Fruit fly (Drosophila melanogaster) whole organism, embryonic: ENCODE measurements around the gene CG6749.

Experiments
- Ada2b ChIP-seq: fragments of 200-800 bp; sonication (Bioruptor generic); IDR thresholded peaks from 2 replicates; pipeline ENCODE4 v1.3.6; 2022; ENCODE audit warnings: missing biosample characterization, missing genetic modification characterization
- B-H2 ChIP-seq: fragments of 200-800 bp; sonication (Bioruptor generic); optimal IDR thresholded peaks from 2 replicates; lab custom pipeline; 2018; ENCODE audit warnings: missing biosample characterization, mild to moderate bottlenecking, missing genetic modification characterization
- BEAF-32 ChIP-seq: fragments of 200-800 bp; sonication (Bioruptor generic); optimal IDR thresholded peaks from 3 replicates; lab custom pipeline; 2017; ENCODE audit warnings: missing biosample characterization, missing genetic modification characterization, mild to moderate bottlenecking, moderate library complexity, missing genetic modification reagents
- Bgb ChIP-seq: fragments of 200-800 bp; sonication (Bioruptor generic); IDR thresholded peaks from 2 replicates; pipeline ENCODE4 v1.3.6; 2022; ENCODE audit warnings: missing biosample characterization, missing genetic modification characterization; ENCODE audit not compliant: partially characterized antibody
- CG10274 ChIP-seq: fragments of 200-800 bp; sonication (Bioruptor generic); optimal IDR thresholded peaks from 3 replicates; lab custom pipeline; 2017; ENCODE audit warnings: missing biosample characterization, mild to moderate bottlenecking, missing genetic modification characterization
- CG11695 ChIP-seq: fragments of 200-800 bp; sonication (Bioruptor generic); IDR thresholded peaks from 3 replicates; pipeline ENCODE4 v1.3.6; 2022; ENCODE audit warnings: missing biosample characterization, missing genetic modification characterization
- CG12071 ChIP-seq: fragments of 200-800 bp; sonication (Bioruptor generic); optimal IDR thresholded peaks from 3 replicates; lab custom pipeline; 2018; ENCODE audit warnings: missing biosample characterization, mild to moderate bottlenecking, missing genetic modification characterization
- CG13296 ChIP-seq: fragments of 200-800 bp; sonication (Bioruptor generic); optimal IDR thresholded peaks from 3 replicates; lab custom pipeline; 2018; ENCODE audit warnings: missing biosample characterization, mild to moderate bottlenecking, missing genetic modification characterization
- CG15514 ChIP-seq: fragments of 200-800 bp; sonication (Bioruptor generic); optimal IDR thresholded peaks from 3 replicates; lab custom pipeline; 2017; ENCODE audit warnings: missing biosample characterization, missing genetic modification characterization, mild to moderate bottlenecking, moderate library complexity, missing genetic modification reagents
- CG16863 ChIP-seq: fragments of 200-800 bp; sonication (Bioruptor generic); optimal IDR thresholded peaks from 3 replicates; lab custom pipeline; 2016; ENCODE audit warnings: missing biosample characterization, missing genetic modification characterization
- CG31365 ChIP-seq: fragments of 200-800 bp; sonication (Bioruptor generic); optimal IDR thresholded peaks from 2 replicates; lab custom pipeline; 2018; ENCODE audit warnings: missing biosample characterization, mild to moderate bottlenecking, missing genetic modification characterization
- CG31388 ChIP-seq: fragments of 200-800 bp; sonication (Bioruptor generic); optimal IDR thresholded peaks from 2 replicates; lab custom pipeline; 2016; ENCODE audit warnings: missing biosample characterization, missing genetic modification characterization
- CG4404 ChIP-seq: fragments of 200-800 bp; sonication (Bioruptor generic); IDR thresholded peaks from 2 replicates; pipeline ENCODE4 v1.3.6; 2022; ENCODE audit warnings: missing biosample characterization, missing genetic modification characterization
- CG4424 ChIP-seq: fragments of 200-800 bp; sonication (Bioruptor generic); optimal IDR thresholded peaks from 3 replicates; lab custom pipeline; 2016; ENCODE audit warnings: missing biosample characterization, missing genetic modification characterization
- CG4730 ChIP-seq: fragments of 200-800 bp; sonication (Bioruptor generic); IDR thresholded peaks from 2 replicates; pipeline ENCODE4 v1.3.6; 2022; ENCODE audit warnings: missing biosample characterization, missing genetic modification characterization
- CG7357 ChIP-seq: fragments of 200-800 bp; sonication (Bioruptor generic); IDR thresholded peaks from 3 replicates; pipeline ENCODE4 v1.3.6; 2022; ENCODE audit warnings: missing biosample characterization, missing genetic modification characterization
- CG8281 ChIP-seq: fragments of 200-800 bp; sonication (Bioruptor generic); optimal IDR thresholded peaks from 2 replicates; lab custom pipeline; 2018; ENCODE audit warnings: missing biosample characterization, mild to moderate bottlenecking, missing genetic modification characterization, moderate library complexity
- CG9437 ChIP-seq: fragments of 200-800 bp; sonication (Bioruptor generic); optimal IDR thresholded peaks from 2 replicates; lab custom pipeline; 2018; ENCODE audit warnings: missing biosample characterization, mild to moderate bottlenecking, missing genetic modification characterization
- CG9727 ChIP-seq: fragments of 200-800 bp; sonication (Bioruptor generic); optimal IDR thresholded peaks from 3 replicates; lab custom pipeline; 2017; ENCODE audit warnings: missing biosample characterization, mild to moderate bottlenecking, missing genetic modification characterization
- CG9817 ChIP-seq: fragments of 200-800 bp; sonication (Bioruptor generic); optimal IDR thresholded peaks from 2 replicates; lab custom pipeline; 2018; ENCODE audit warnings: missing biosample characterization, mild to moderate bottlenecking, missing genetic modification characterization, moderate library complexity
- CG9932 ChIP-seq: fragments of 200-800 bp; sonication (Bioruptor generic); IDR thresholded peaks from 2 replicates; pipeline ENCODE4 v1.3.6; 2022; ENCODE audit warnings: missing biosample characterization, missing genetic modification characterization
- Dfd ChIP-seq, 2 experiments: fragments of >200 bp; optimal IDR thresholded peaks; 2 replicates each; lab custom pipeline; 2017; ENCODE audit warnings: missing biosample characterization in 2 of 2, missing genetic modification characterization in 2 of 2
- Dll ChIP-seq: fragments of 200-800 bp; sonication (Bioruptor generic); IDR thresholded peaks from 4 replicates; pipeline ENCODE4 v1.3.6; 2022; ENCODE audit warnings: missing biosample characterization, missing genetic modification characterization; ENCODE audit not compliant: partially characterized antibody
- Ets65A ChIP-seq: fragments of 200-800 bp; sonication (Bioruptor generic); peaks from one replicate; lab custom pipeline; 2016; ENCODE audit warnings: missing biosample characterization, missing genetic modification characterization
- Meics ChIP-seq: fragments of 200-800 bp; sonication (Bioruptor generic); optimal IDR thresholded peaks from 2 replicates; lab custom pipeline; 2017; ENCODE audit warnings: missing biosample characterization, mild to moderate bottlenecking, missing genetic modification characterization
- Mrtf ChIP-seq: fragments of 200-800 bp; sonication (Bioruptor generic); IDR thresholded peaks from 3 replicates; pipeline ENCODE4 v1.3.6; 2022; ENCODE audit warnings: missing biosample characterization, missing genetic modification characterization
- NFAT ChIP-seq: fragments of 200-800 bp; sonication (Bioruptor generic); IDR thresholded peaks from 2 replicates; pipeline ENCODE4 v1.3.6; 2022; ENCODE audit warnings: missing biosample characterization, missing genetic modification characterization
- Oli ChIP-seq: fragments of 200-800 bp; sonication (Bioruptor generic); optimal IDR thresholded peaks from 2 replicates; lab custom pipeline; 2018; ENCODE audit warnings: missing biosample characterization, mild to moderate bottlenecking, missing genetic modification characterization, moderate library complexity
- Poxn ChIP-seq: fragments of 200-800 bp; sonication (Bioruptor generic); IDR thresholded peaks from 2 replicates; pipeline ENCODE4 v1.3.6; 2022; ENCODE audit warnings: missing biosample characterization, missing genetic modification characterization
- Rfx ChIP-seq: fragments of 200-800 bp; sonication (Bioruptor generic); IDR thresholded peaks from 2 replicates; pipeline ENCODE4 v1.3.6; 2022; ENCODE audit warnings: missing biosample characterization, missing genetic modification characterization
- Sry-β ChIP-seq: fragments of 200-800 bp; sonication (Bioruptor generic); optimal IDR thresholded peaks from 2 replicates; lab custom pipeline; 2018; ENCODE audit warnings: missing biosample characterization, mild to moderate bottlenecking, missing genetic modification characterization, moderate library complexity
- Sry-δ ChIP-seq: fragments of 200-800 bp; sonication (Bioruptor generic); optimal IDR thresholded peaks from 2 replicates; lab custom pipeline; 2016; ENCODE audit warnings: missing biosample characterization, missing genetic modification characterization
- Taf1 ChIP-seq: fragments of 200-800 bp; sonication (Bioruptor generic); IDR thresholded peaks from 2 replicates; pipeline ENCODE4 v1.3.6; 2022; ENCODE audit warnings: missing biosample characterization, missing genetic modification characterization
- Xbp1 ChIP-seq: fragments of 200-800 bp; sonication (Bioruptor generic); optimal IDR thresholded peaks from 3 replicates; lab custom pipeline; 2016; ENCODE audit warnings: missing biosample characterization, mild to moderate bottlenecking, missing genetic modification characterization
- ac ChIP-seq: fragments of 200-800 bp; sonication (Bioruptor generic); optimal IDR thresholded peaks from 3 replicates; lab custom pipeline; 2017; ENCODE audit warnings: missing biosample characterization, mild to moderate bottlenecking, missing genetic modification characterization
- ash1 ChIP-seq: fragments of 200-800 bp; sonication (Bioruptor generic); optimal IDR thresholded peaks from 2 replicates; lab custom pipeline; 2018; ENCODE audit warnings: missing biosample characterization, mild to moderate bottlenecking, missing genetic modification characterization
- cad ChIP-seq: fragments of >200 bp; optimal IDR thresholded peaks from 2 replicates; lab custom pipeline; 2017; ENCODE audit warnings: missing biosample characterization, missing genetic modification characterization
- corto ChIP-seq: fragments of 200-800 bp; sonication (Bioruptor generic); optimal IDR thresholded peaks from 2 replicates; lab custom pipeline; 2016; ENCODE audit warnings: missing biosample characterization, mild to moderate bottlenecking, missing genetic modification characterization, moderate library complexity
- crc ChIP-seq: fragments of 200-800 bp; sonication (Bioruptor generic); optimal IDR thresholded peaks from 2 replicates; lab custom pipeline; 2016; ENCODE audit warnings: missing biosample characterization, missing genetic modification characterization
- croc ChIP-seq: fragments of 200-800 bp; sonication (Bioruptor generic); conservative IDR thresholded peaks from 3 replicates; pipeline ENCODE4 v1.3.6; 2022; ENCODE audit warnings: missing biosample characterization, missing genetic modification characterization
- dm ChIP-seq: fragments of 200-800 bp; sonication (Bioruptor generic); optimal IDR thresholded peaks from 3 replicates; lab custom pipeline; 2016; ENCODE audit warnings: missing biosample characterization, missing genetic modification characterization
- ems ChIP-seq: fragments of 200-800 bp; sonication (Bioruptor generic); optimal IDR thresholded peaks from 3 replicates; lab custom pipeline; 2016; ENCODE audit warnings: missing biosample characterization, missing genetic modification characterization
- fd64A ChIP-seq: fragments of 200-800 bp; sonication (Bioruptor generic); optimal IDR thresholded peaks from 3 replicates; lab custom pipeline; 2018; ENCODE audit warnings: missing biosample characterization, mild to moderate bottlenecking, missing genetic modification characterization
- gcm2 ChIP-seq: fragments of 200-800 bp; sonication (Bioruptor generic); optimal IDR thresholded peaks from 2 replicates; lab custom pipeline; 2016; ENCODE audit warnings: missing biosample characterization, missing genetic modification characterization
- gt ChIP-seq: fragments of 200-800 bp; sonication (Bioruptor generic); IDR thresholded peaks from 2 replicates; pipeline ENCODE4 v1.3.6; 2022; ENCODE audit warnings: missing biosample characterization, missing genetic modification characterization
- knrl ChIP-seq: fragments of 200-800 bp; sonication (Bioruptor generic); IDR thresholded peaks from 3 replicates; pipeline ENCODE4 v1.3.6; 2022; ENCODE audit warnings: missing biosample characterization, missing genetic modification characterization; ENCODE audit not compliant: partially characterized antibody
- lbe ChIP-seq: fragments of 200-800 bp; sonication (Bioruptor generic); optimal IDR thresholded peaks from 2 replicates; lab custom pipeline; 2016; ENCODE audit warnings: missing biosample characterization, mild to moderate bottlenecking, missing genetic modification characterization
- rib ChIP-seq: fragments of 200-800 bp; sonication (Bioruptor generic); IDR thresholded peaks from 2 replicates; pipeline ENCODE4 v1.3.6; 2022; ENCODE audit warnings: missing biosample characterization, missing genetic modification characterization
- tin ChIP-seq: fragments of 200-800 bp; sonication (Bioruptor generic); optimal IDR thresholded peaks from 3 replicates; lab custom pipeline; 2016; ENCODE audit warnings: missing biosample characterization, missing genetic modification characterization
- vfl ChIP-seq: fragments of 200-800 bp; sonication (Bioruptor generic); optimal IDR thresholded peaks from 2 replicates; lab custom pipeline; 2016; ENCODE audit warnings: missing biosample characterization, missing genetic modification characterization
- wek ChIP-seq: fragments of 200-800 bp; sonication (Bioruptor generic); optimal IDR thresholded peaks from 3 replicates; lab custom pipeline; 2018; ENCODE audit warnings: missing biosample characterization, mild to moderate bottlenecking, missing genetic modification characterization, moderate library complexity

The CG6749 gene

DNA sequence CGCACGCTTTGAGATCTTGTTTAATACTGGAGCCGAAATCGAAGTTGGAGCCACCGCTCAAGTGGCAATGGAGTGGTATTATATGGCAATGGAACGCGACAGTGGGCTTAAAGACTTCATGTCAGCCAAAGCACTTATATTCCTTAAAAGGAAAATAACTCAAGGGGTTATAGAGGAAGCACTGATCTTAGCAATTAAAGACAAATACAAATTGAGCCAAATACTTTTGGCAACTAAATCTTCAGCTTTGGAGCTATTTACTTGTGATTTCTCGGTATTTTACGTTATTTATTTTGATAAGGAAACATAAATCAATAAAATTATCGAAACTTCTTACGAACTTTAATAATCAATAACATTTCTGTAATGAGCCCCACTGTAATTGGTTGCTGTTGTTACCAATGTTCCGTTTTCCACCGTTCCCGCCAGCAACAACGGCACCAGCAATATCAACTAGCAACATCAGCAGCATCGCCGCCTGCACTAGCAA, 10.5 kb upstream of the CG6749 start (continued):
- TF ChIP-seq fd64A (GFP tag; lab: Kevin White, UChicago) (peak; percentile 79), Rfx (GFP tag; lab: Robert Waterston, UW) (peak; percentile 85), rib (GFP tag; lab: Robert Waterston, UW) (peak; percentile 74), CG31388 (peak; percentile 87), CG13296 (peak; percentile 93), CG9437 (GFP tag; lab: Kevin White, UChicago) (peak; percentile 72), B-H2 (GFP tag; lab: Kevin White, UChicago) (peak; percentile 13), knrl (GFP tag; lab: Robert Waterston, UW) (no peak), wek (GFP tag; lab: Kevin White, UChicago) (peak; percentile 58), CG11695 (GFP tag; lab: Robert Waterston, UW) (peak; percentile 94), Poxn (GFP tag; lab: Robert Waterston, UW) (no peak), Sry-β (GFP tag; lab: Kevin White, UChicago) (peak; percentile 58), crc (GFP tag; lab: Kevin White, UChicago) (no peak), tin (GFP tag; lab: Kevin White, UChicago) (peak; percentile 95), vfl (GFP tag; lab: Kevin White, UChicago) (peak; percentile 64), croc (GFP tag; lab: Robert Waterston, UW) (peak; percentile 92), CG16863 (peak; percentile 51), ems (peak; percentile 95), dm (GFP tag; lab: Kevin White, UChicago) (peak; percentile 7), gt (GFP tag; lab: Robert Waterston, UW) (no peak), CG7357 (GFP tag; lab: Robert Waterston, UW) (peak; percentile 81), Ets65A (GFP tag; lab: Kevin White, UChicago) (peak; percentile 62), CG10274 (GFP tag; lab: Kevin White, UChicago) (peak; percentile 61), Mrtf (GFP tag; lab: Robert Waterston, UW) (peak; percentile 81), CG31365 (peak; percentile 59), CG8281 (tag; lab: Kevin White, UChicago) (peak; percentile 54), Meics (GFP tag; lab: Kevin White, UChicago) (peak; percentile 89), CG4730 (GFP tag; lab: Robert Waterston, UW) (peak; percentile 88), Oli (tag; lab: Kevin White, UChicago) (peak; percentile 86), gcm2 (GFP tag; lab: Kevin White, UChicago) (peak; percentile 35), ac (peak; percentile 34), CG4404 (GFP tag; lab: Robert Waterston, UW) (peak; percentile 69), Xbp1 (GFP tag; lab: Kevin White, UChicago) (peak; percentile 68), CG9932 (GFP tag; lab: Robert Waterston, UW) (peak; percentile 63; the same call in 1 of the 2 replicates), Sry-δ (GFP tag; lab: Kevin White, UChicago) (peak; percentile 59), CG4424 (peak; percentile 96), cad (GFP tag; lab: Kevin White, UChicago) (no peak), Bgb (no peak), CG9817 (tag; lab: Kevin White, UChicago) (peak; percentile 80), ash1 (no peak), Ada2b (GFP tag; lab: Robert Waterston, UW) (peak; percentile 91), CG12071 (peak; percentile 86), CG15514 (GFP tag; lab: Kevin White, UChicago) (peak; percentile 74), NFAT (GFP tag; lab: Robert Waterston, UW) (peak; percentile 52; the same call in 1 of the 2 replicates), Dfd (GFP tag; optimal IDR thresholded peaks at IDR 0.05; lab: Kevin White, UChicago) (no peak), Taf1 (GFP tag; lab: Robert Waterston, UW) (peak; percentile 48; the same call in 1 of the 2 replicates), lbe (GFP tag; lab: Kevin White, UChicago) (peak; percentile 75), Dll (GFP tag; lab: Robert Waterston, UW) (no peak), BEAF-32 (GFP tag; lab: Kevin White, UChicago) (no peak), corto (GFP tag; lab: Kevin White, UChicago) (peak; percentile 89), CG9727 (GFP tag; lab: Kevin White, UChicago) (peak; percentile 81)
